Fruit fly (Drosophila melanogaster) whole organism, wandering third instar larva: Measurements from ENCODE around the gene CAH7.

Experiments used
- Hr78 ChIP-seq: fragments of >200 bp; optimal IDR thresholded peaks from 2 replicates; lab custom pipeline; 2017; ENCODE audit warnings: missing biosample characterization, missing genetic modification characterization
- dmrt93B ChIP-seq: fragments of 200-800 bp; sonication (Bioruptor generic); optimal IDR thresholded peaks from 2 replicates; lab custom pipeline; 2018; ENCODE audit warnings: missing biosample characterization, mild to moderate bottlenecking, missing genetic modification characterization
- pan ChIP-seq: fragments of >200 bp; optimal IDR thresholded peaks from 2 replicates; lab custom pipeline; 2017

- TF ChIP-seq Hr78 (GFP tag; lab: Kevin White, UChicago) (no peak), pan (lab: Kevin White, UChicago) (no peak), dmrt93B (no peak)
Measured at dm6 chr3R:10132906-10133416, 20.9 kb downstream of the CAH7 start.
